Fruit fly (Drosophila melanogaster): Measurements from ENCODE around the gene CG31431.

DNA sequence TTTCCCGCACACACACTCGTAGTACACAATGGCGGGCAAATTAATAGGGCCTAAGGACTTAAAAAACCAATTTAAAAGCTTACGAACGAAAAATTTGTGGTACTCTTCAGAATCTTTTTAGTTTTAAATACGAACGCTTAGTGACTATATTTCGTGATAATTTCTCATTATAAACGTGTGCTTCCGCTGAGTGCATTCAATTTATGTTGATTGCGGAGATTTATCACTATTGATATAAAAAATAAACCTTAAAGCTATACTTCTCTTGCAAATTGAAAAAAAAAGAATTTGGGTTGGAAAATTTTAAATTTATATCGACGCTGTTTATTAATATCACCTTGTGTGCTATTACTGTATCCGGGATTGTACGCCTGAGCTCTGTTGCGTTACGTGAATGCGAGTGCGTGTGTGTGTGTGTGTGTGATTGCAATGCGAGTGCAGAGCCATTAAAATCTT, 21.5 kb upstream of the CG31431 start:
- TF ChIP-seq EcR (GFP tag; optimal IDR thresholded peaks at IDR 0.05): peak; percentile 43
- TF ChIP-seq D1 (tag; optimal IDR thresholded peaks at IDR 0.05): peak; percentile 92
- TF ChIP-seq CG32121 (GFP tag; IDR thresholded peaks at IDR 0.05): peak; percentile 79
- peak; percentile 92 for TF ChIP-seq CG8301 (tag; optimal IDR thresholded peaks at IDR 0.05)
- peak; percentile 65 for TF ChIP-seq CG12605 (GFP tag; IDR thresholded peaks at IDR 0.05)
- TF ChIP-seq CG10348 (GFP tag; IDR thresholded peaks at IDR 0.05): peak; percentile 69
- peak; percentile 93 for TF ChIP-seq CG15710 (tag; optimal IDR thresholded peaks at IDR 0.05)
- peak; percentile 96 for TF ChIP-seq CG14655 (GFP tag; optimal IDR thresholded peaks at IDR 0.05)
